Fruit fly (Drosophila melanogaster): ENCODE results near the gene CG34174.
A peak's percentile ranks its signal among the peaks of the same experiment; 100 is the strongest.

CG34174 gene

dm6 chr2L:2214004-2214403 lies at the start of gene CG34174, which contains the start of gene Uch:
TSS of gene CG34174 (plus strand) at chr2L:2214266.
TSS of gene Uch (minus strand) at chr2L:2214211.
- no peak for TF ChIP-seq CG11902 (GFP tag; optimal IDR thresholded peaks at IDR 0.05)
- no peak for TF ChIP-seq Lpt (GFP tag; optimal IDR thresholded peaks at IDR 0.05)
- TF ChIP-seq svp (GFP tag): no peak
- TF ChIP-seq CG6854 (GFP tag; optimal IDR thresholded peaks at IDR 0.05): no peak
- no peak for TF ChIP-seq CG10631 (GFP tag; optimal IDR thresholded peaks at IDR 0.05)
- no peak for TF ChIP-seq CG9139 (GFP tag; optimal IDR thresholded peaks at IDR 0.05)
- TF ChIP-seq Sox102F (GFP tag; optimal IDR thresholded peaks at IDR 0.05): no peak
- peak; percentile 96 for TF ChIP-seq fkh (GFP tag; optimal IDR thresholded peaks at IDR 0.05)
- TF ChIP-seq CG7368 (GFP tag; optimal IDR thresholded peaks at IDR 0.05): no peak
- TF ChIP-seq CG31627 (GFP tag; optimal IDR thresholded peaks at IDR 0.05): no peak
- no peak for TF ChIP-seq Eip75B (GFP tag; optimal IDR thresholded peaks at IDR 0.05)
- TF ChIP-seq Eip78C (GFP tag): peak; percentile 54
- peak; percentile 21 for TF ChIP-seq cyc (GFP tag; optimal IDR thresholded peaks at IDR 0.05)
- TF ChIP-seq topi (GFP tag; optimal IDR thresholded peaks at IDR 0.05): peak; percentile 36
- TF ChIP-seq dsx (GFP tag; optimal IDR thresholded peaks at IDR 0.05; ENCODE audit: poor library complexity, severe bottlenecking): no peak
- TF ChIP-seq CG3032 (tag; optimal IDR thresholded peaks at IDR 0.05): peak; percentile 18
- TF ChIP-seq Hr39 (GFP tag; optimal IDR thresholded peaks at IDR 0.05): no peak
- TF ChIP-seq Ets96B (tag; optimal IDR thresholded peaks at IDR 0.05): no peak
- TF ChIP-seq Ets21C (GFP tag; optimal IDR thresholded peaks at IDR 0.05): no peak
- no peak for TF ChIP-seq Hr38 (GFP tag; optimal IDR thresholded peaks at IDR 0.05)
- no peak for TF ChIP-seq achi (GFP tag; optimal IDR thresholded peaks at IDR 0.05)
- no peak for TF ChIP-seq vri (GFP tag; optimal IDR thresholded peaks at IDR 0.05)
- TF ChIP-seq CG8119 (GFP tag; IDR thresholded peaks at IDR 0.05): no peak
- no peak for TF ChIP-seq CG6808 (GFP tag; optimal IDR thresholded peaks at IDR 0.05)
- no peak for TF ChIP-seq eg (GFP tag; IDR thresholded peaks at IDR 0.05)
- peak; percentile 70 for TF ChIP-seq Sox14 (GFP tag; optimal IDR thresholded peaks at IDR 0.05)
- TF ChIP-seq lz (GFP tag; optimal IDR thresholded peaks at IDR 0.05): peak; percentile 40
- TF ChIP-seq esn (GFP tag; optimal IDR thresholded peaks at IDR 0.05): peak; percentile 53
- no peak for TF ChIP-seq CG1621 (tag; optimal IDR thresholded peaks at IDR 0.05)

- peak; percentile 61 to 91 for TF ChIP-seq salr (GFP tag; optimal IDR thresholded peaks at IDR 0.05)
- peak; percentile 83 for TF ChIP-seq Eip93F (GFP tag; optimal IDR thresholded peaks at IDR 0.05)
- peak; percentile 83 for TF ChIP-seq OdsH (GFP tag; optimal IDR thresholded peaks at IDR 0.05)
- TF ChIP-seq CG11294 (GFP tag; IDR thresholded peaks at IDR 0.05): peak; percentile 35; the same call in 1 of the 2 replicates
- peak; percentile 96 for TF ChIP-seq CG6808 (GFP tag; optimal IDR thresholded peaks at IDR 0.05)
- TF ChIP-seq Blimp-1 (GFP tag; optimal IDR thresholded peaks at IDR 0.05): peak; percentile 86
- peak; percentile 90 for TF ChIP-seq CG8319 (GFP tag; optimal IDR thresholded peaks at IDR 0.05)
- TF ChIP-seq CG16779 (tag; optimal IDR thresholded peaks at IDR 0.05): peak; percentile 75
- TF ChIP-seq CG10669 (GFP tag; optimal IDR thresholded peaks at IDR 0.05): peak; percentile 97
- peak; percentile 93 for TF ChIP-seq acj6 (GFP tag; optimal IDR thresholded peaks at IDR 0.05)
- peak; percentile 87 for TF ChIP-seq CG6854 (GFP tag; optimal IDR thresholded peaks at IDR 0.05)
- TF ChIP-seq CG11762 (GFP tag; optimal IDR thresholded peaks at IDR 0.05; ENCODE audit: insufficient read depth): peak; percentile 88
- peak; percentile 24 for TF ChIP-seq Hr4 (GFP tag; optimal IDR thresholded peaks at IDR 0.05)
- TF ChIP-seq achi (GFP tag; optimal IDR thresholded peaks at IDR 0.05): peak; percentile 88
- TF ChIP-seq CG32006 (GFP tag; optimal IDR thresholded peaks at IDR 0.05): peak; percentile 59
- peak; percentile 90 for TF ChIP-seq fd59A (GFP tag; optimal IDR thresholded peaks at IDR 0.05)
- peak; percentile 95 for TF ChIP-seq CG1621 (tag; optimal IDR thresholded peaks at IDR 0.05)
- peak; percentile 86 for TF ChIP-seq CG7368 (GFP tag; optimal IDR thresholded peaks at IDR 0.05)
- peak; percentile 95 for TF ChIP-seq Hr39 (GFP tag; optimal IDR thresholded peaks at IDR 0.05)
- TF ChIP-seq eg (GFP tag; IDR thresholded peaks at IDR 0.05): peak; percentile 56; the same call in 2 of the 3 replicates
- TF ChIP-seq CG34406 (GFP tag; optimal IDR thresholded peaks at IDR 0.05): peak; percentile 91
- peak; percentile 93 for TF ChIP-seq dsx (GFP tag; optimal IDR thresholded peaks at IDR 0.05; ENCODE audit: poor library complexity, severe bottlenecking)
- TF ChIP-seq fkh (GFP tag; optimal IDR thresholded peaks at IDR 0.05): no peak
- TF ChIP-seq Eip75B (GFP tag; optimal IDR thresholded peaks at IDR 0.05): peak; percentile 96
- peak; percentile 94 for TF ChIP-seq lz (GFP tag; optimal IDR thresholded peaks at IDR 0.05)
- TF ChIP-seq CG11902 (GFP tag; optimal IDR thresholded peaks at IDR 0.05): peak; percentile 84
- peak; percentile 97 for TF ChIP-seq ss (GFP tag; optimal IDR thresholded peaks at IDR 0.05)
- peak; percentile 96 for TF ChIP-seq CG3919 (GFP tag; optimal IDR thresholded peaks at IDR 0.05)
- TF ChIP-seq Ets96B (tag; optimal IDR thresholded peaks at IDR 0.05): peak; percentile 96
- TF ChIP-seq net (GFP tag; optimal IDR thresholded peaks at IDR 0.05): peak; percentile 85
- TF ChIP-seq topi (GFP tag; optimal IDR thresholded peaks at IDR 0.05): peak; percentile 96
- TF ChIP-seq pdm3 (GFP tag; optimal IDR thresholded peaks at IDR 0.05): peak; percentile 85
Observed at dm6 chr2L:2164520-2165237, 49.4 kb upstream of the CG34174 start.

Measured in whole organism, prepupa.